Fruit fly (Drosophila melanogaster): Measurements from ENCODE around the gene Arglu1.

dm6 chr2L:9906641-9907040, 31.3 kb downstream of the Arglu1 start:
- TF ChIP-seq psq (optimal IDR thresholded peaks at IDR 0.05) (no peak), pan (optimal IDR thresholded peaks at IDR 0.05) (no peak), Dll (optimal IDR thresholded peaks at IDR 0.05) (no peak), CG8478 (optimal IDR thresholded peaks at IDR 0.05) (no peak), usp (GFP tag; optimal IDR thresholded peaks at IDR 0.05) (no peak)
